Worm (Caenorhabditis elegans): Measurements from ENCODE around the gene C45E5.1.

Gene C45E5.1

ce11 chrIV:5761211-5761907 is 17.2 kb downstream of the C45E5.1 start:
- TF ChIP-seq F37B4.10 (GFP tag; IDR thresholded peaks at IDR 0.05) (no peak), hmg-20 (GFP tag; IDR thresholded peaks at IDR 0.05) (no peak), nfyb-1 (GFP tag; IDR thresholded peaks at IDR 0.05) (no peak), sdz-38 (tag; optimal IDR thresholded peaks at IDR 0.05) (no peak), ceh-100 (GFP tag; IDR thresholded peaks at IDR 0.05) (no peak), let-526 (GFP tag; IDR thresholded peaks at IDR 0.05) (no peak), lag-1 (GFP tag; IDR thresholded peaks at IDR 0.05) (no peak), dpl-1 (GFP tag; optimal IDR thresholded peaks at IDR 0.05) (no peak), let-607 (tag; optimal IDR thresholded peaks at IDR 0.05) (no peak), rec-8 (tag; optimal IDR thresholded peaks at IDR 0.05) (no peak), hmg-1.2 (GFP tag; IDR thresholded peaks at IDR 0.05) (no peak), mxl-1 (tag; optimal IDR thresholded peaks at IDR 0.05) (no peak), ceh-79 (tag; optimal IDR thresholded peaks at IDR 0.05) (no peak), T07F8.4 (tag; optimal IDR thresholded peaks at IDR 0.05) (no peak), nhr-120 (GFP tag; IDR thresholded peaks at IDR 0.05) (no peak)

ce11 chrIV:5762770-5763169 is 18.6 kb downstream of the C45E5.1 start:
- TF ChIP-seq cebp-1 (GFP tag; IDR thresholded peaks at IDR 0.05) (no peak), cebp-1 (tag; optimal IDR thresholded peaks at IDR 0.05) (peak; percentile 11), nhr-80 (tag; optimal IDR thresholded peaks at IDR 0.05) (peak; percentile 56), rpc-1 (optimal IDR thresholded peaks at IDR 0.05) (no peak), rpc-1 (tag; optimal IDR thresholded peaks at IDR 0.05) (no peak)

- peak; percentile 49 for TF ChIP-seq lin-40 (tag; optimal IDR thresholded peaks at IDR 0.05)
- TF ChIP-seq F22D6.2 (tag; optimal IDR thresholded peaks at IDR 0.05): peak; percentile 40
- TF ChIP-seq somi-1 (GFP tag; optimal IDR thresholded peaks at IDR 0.05): peak; percentile 55
- TF ChIP-seq mxl-1 (tag; optimal IDR thresholded peaks at IDR 0.05): no peak
- peak; percentile 17 for TF ChIP-seq nhr-80 (tag; optimal IDR thresholded peaks at IDR 0.05)
- TF ChIP-seq ztf-26 (tag; optimal IDR thresholded peaks at IDR 0.05): peak; percentile 70
- TF ChIP-seq Y53G8AR.9 (GFP tag; conservative IDR thresholded peaks at IDR 0.05): no peak
These were observed 20.2 kb downstream of the C45E5.1 start for ce11 chrIV:5764392-5764791.

DNA sequence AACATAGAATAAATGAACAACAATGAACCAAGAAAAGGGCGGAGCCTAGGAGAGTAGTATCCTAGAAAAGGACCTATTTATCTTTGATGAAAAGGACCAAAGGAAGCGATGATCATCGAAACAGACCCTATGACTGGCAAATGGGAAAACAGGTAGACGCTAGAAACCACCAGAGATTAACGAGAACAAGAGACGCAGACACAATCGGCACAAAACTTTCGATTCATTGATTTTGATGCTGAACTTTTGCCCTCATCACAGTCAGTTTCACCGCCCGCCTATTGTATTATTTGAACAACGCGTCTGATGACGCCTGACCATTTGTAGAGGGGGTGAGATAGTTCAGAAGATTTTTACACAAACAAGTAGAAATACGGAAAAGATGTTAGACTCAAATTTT is 21.4 kb downstream of the C45E5.1 start:
- no peak for TF ChIP-seq atf-7 (tag; optimal IDR thresholded peaks at IDR 0.05)
- TF ChIP-seq nhr-80 (tag; optimal IDR thresholded peaks at IDR 0.05): peak; percentile 7

- TF ChIP-seq mxl-1 (tag; optimal IDR thresholded peaks at IDR 0.05): no peak
- TF ChIP-seq ceh-58 (GFP tag; IDR thresholded peaks at IDR 0.05): no peak
- TF ChIP-seq attf-3 (GFP tag; conservative IDR thresholded peaks at IDR 0.05): no peak
- no peak for TF ChIP-seq ztf-6 (GFP tag; IDR thresholded peaks at IDR 0.05)
- TF ChIP-seq ets-4 (GFP tag; optimal IDR thresholded peaks at IDR 0.05): no peak
These were observed 22.6 kb downstream of the C45E5.1 start for ce11 chrIV:5766804-5767203.

DNA sequence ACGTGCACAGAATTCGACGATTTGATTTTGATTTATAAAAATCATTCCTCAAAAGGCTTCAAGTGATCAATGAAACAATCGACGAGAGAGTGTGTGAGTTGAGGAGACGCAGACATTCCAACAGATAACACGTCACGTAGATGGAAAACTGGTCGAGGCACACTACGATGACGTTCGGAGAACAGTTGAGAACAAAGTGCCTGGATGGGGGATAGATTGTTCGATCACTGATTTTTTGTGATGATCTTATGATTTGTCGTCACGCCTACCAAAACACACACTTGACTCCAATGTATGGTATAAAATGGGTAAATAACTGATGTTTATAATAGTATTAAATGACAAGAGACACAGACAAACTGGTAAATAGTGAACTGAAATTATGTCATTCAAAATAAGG is 34.1 kb downstream of the C45E5.1 start:
- TF ChIP-seq nhr-80 (tag; optimal IDR thresholded peaks at IDR 0.05): peak; percentile 42
- TF ChIP-seq lin-40 (tag; optimal IDR thresholded peaks at IDR 0.05): peak; percentile 66
- TF ChIP-seq ztf-26 (tag; optimal IDR thresholded peaks at IDR 0.05): peak; percentile 61
- peak; percentile 14 for TF ChIP-seq atf-7 (tag; optimal IDR thresholded peaks at IDR 0.05)
- TF ChIP-seq nfyb-1 (GFP tag; IDR thresholded peaks at IDR 0.05): peak; percentile 50; the same call in 1 of the 2 replicates
- TF ChIP-seq hmg-20 (GFP tag; IDR thresholded peaks at IDR 0.05): no peak
- TF ChIP-seq aptf-3 (GFP tag; IDR thresholded peaks at IDR 0.05): no peak
- no peak for TF ChIP-seq snpc-4 (GFP tag; optimal IDR thresholded peaks at IDR 0.05)
- TF ChIP-seq snpc-4 (tag; optimal IDR thresholded peaks at IDR 0.05): peak in 1 of 4 experiments; percentile 11
- no peak for TF ChIP-seq ets-4 (GFP tag; optimal IDR thresholded peaks at IDR 0.05)
- peak; percentile 60; the same call in 1 of the 2 replicates for TF ChIP-seq lin-26 (GFP tag; IDR thresholded peaks at IDR 0.05)
- TF ChIP-seq tbp1 (GFP tag; optimal IDR thresholded peaks at IDR 0.05): peak; percentile 6
- peak; percentile 56 for TF ChIP-seq somi-1 (GFP tag; optimal IDR thresholded peaks at IDR 0.05)
- TF ChIP-seq lir-1 (GFP tag; conservative IDR thresholded peaks at IDR 0.05): no peak
- peak; percentile 86 for TF ChIP-seq hmg-1.2 (GFP tag; IDR thresholded peaks at IDR 0.05)

Measured in whole organism, young adult.